Worm (Caenorhabditis elegans): ENCODE measurements around the gene adbp-1.

- TF ChIP-seq unc-62 (GFP tag; optimal IDR thresholded peaks at IDR 0.05) = no peak
- TF ChIP-seq lin-13 (tag; optimal IDR thresholded peaks at IDR 0.05) = no peak
- TF ChIP-seq ces-1 (GFP tag; optimal IDR thresholded peaks at IDR 0.05) = no peak
- no peak for TF ChIP-seq ztf-11 (tag; optimal IDR thresholded peaks at IDR 0.05)
- TF ChIP-seq snpc-4 (tag; optimal IDR thresholded peaks at IDR 0.05) = no peak
- no peak for TF ChIP-seq sem-2 (GFP tag; optimal IDR thresholded peaks at IDR 0.05)
- TF ChIP-seq ceh-83 (GFP tag; optimal IDR thresholded peaks at IDR 0.05) = no peak
- TF ChIP-seq lsy-2 (tag; optimal IDR thresholded peaks at IDR 0.05) = no peak
- TF ChIP-seq elt-3 (tag; optimal IDR thresholded peaks at IDR 0.05) = no peak
These were observed 28.3 kb upstream of the adbp-1 start, which contains the start of gene C05D12.1 for ce11 chrII:11415672-11416071.
